Fruit fly (Drosophila melanogaster) whole organism, embryonic: Measurements from ENCODE around the gene Cdc5.

ENCODE experiments used
- CG10565 ChIP-seq: fragments of 200-800 bp; sonication (Bioruptor generic); optimal IDR thresholded peaks from 3 replicates; lab custom pipeline; 2016; ENCODE audit warnings: missing biosample characterization, mild to moderate bottlenecking, missing genetic modification characterization
- CG10654 ChIP-seq: fragments of 200-800 bp; sonication (Bioruptor generic); optimal IDR thresholded peaks from 2 replicates; lab custom pipeline; 2016; ENCODE audit warnings: missing biosample characterization, missing genetic modification characterization
- CG11723 ChIP-seq: fragments of 200-800 bp; sonication (Bioruptor generic); optimal IDR thresholded peaks from 2 replicates; lab custom pipeline; 2017; ENCODE audit warnings: missing biosample characterization, mild to moderate bottlenecking, missing genetic modification characterization
- CG12659 ChIP-seq: fragments of 200-800 bp; sonication (Bioruptor generic); optimal IDR thresholded peaks from 3 replicates; lab custom pipeline; 2017; ENCODE audit warnings: mild to moderate bottlenecking, missing biosample characterization, missing genetic modification reagents, missing genetic modification characterization
- CG13424 ChIP-seq: fragments of 200-800 bp; sonication (Bioruptor generic); optimal IDR thresholded peaks from 2 replicates; lab custom pipeline; 2019; ENCODE audit warnings: missing biosample characterization, mild to moderate bottlenecking, missing genetic modification characterization, moderate library complexity
- CG13894 ChIP-seq: fragments of 200-800 bp; sonication (Bioruptor generic); optimal IDR thresholded peaks from 3 replicates; lab custom pipeline; 2018; ENCODE audit warnings: missing biosample characterization, mild to moderate bottlenecking, missing genetic modification characterization, moderate library complexity
- CG15601 ChIP-seq: fragments of 200-800 bp; sonication (Bioruptor generic); optimal IDR thresholded peaks from 3 replicates; lab custom pipeline; 2019; ENCODE audit warnings: missing biosample characterization, mild to moderate bottlenecking, missing genetic modification characterization, moderate library complexity
- CG17359 ChIP-seq: fragments of 200-800 bp; sonication (Bioruptor generic); optimal IDR thresholded peaks from 3 replicates; lab custom pipeline; 2018; ENCODE audit warnings: missing biosample characterization, mild to moderate bottlenecking, missing genetic modification characterization, moderate library complexity
- CG18599 ChIP-seq: fragments of 200-800 bp; sonication (Bioruptor generic); optimal IDR thresholded peaks from 3 replicates; lab custom pipeline; 2017; ENCODE audit warnings: missing biosample characterization, missing genetic modification characterization, mild to moderate bottlenecking, moderate library complexity, missing genetic modification reagents
- CG2129 ChIP-seq: fragments of 200-800 bp; sonication (Bioruptor generic); IDR thresholded peaks from 2 replicates; pipeline ENCODE4 v1.3.6; 2022; ENCODE audit warnings: missing biosample characterization, missing genetic modification characterization; ENCODE audit not compliant: partially characterized antibody
- CG32532 ChIP-seq: fragments of 200-800 bp; sonication (Bioruptor generic); IDR thresholded peaks from 2 replicates; pipeline ENCODE4 v1.3.6; 2022; ENCODE audit warnings: missing biosample characterization, missing genetic modification characterization
- CG32767 ChIP-seq: fragments of 200-800 bp; sonication (Bioruptor generic); IDR thresholded peaks from 2 replicates; pipeline ENCODE4 v1.3.6; 2022; ENCODE audit warnings: missing biosample characterization, missing genetic modification characterization
- CG3281 ChIP-seq: fragments of 200-800 bp; sonication (Bioruptor generic); optimal IDR thresholded peaks from 3 replicates; lab custom pipeline; 2017; ENCODE audit warnings: missing biosample characterization, mild to moderate bottlenecking, missing genetic modification characterization
- CG3407 ChIP-seq: fragments of 200-800 bp; sonication (Bioruptor generic); optimal IDR thresholded peaks from 2 replicates; lab custom pipeline; 2018; ENCODE audit warnings: missing biosample characterization, mild to moderate bottlenecking, missing genetic modification characterization
- CG4360 ChIP-seq: fragments of 200-800 bp; sonication (Bioruptor generic); IDR thresholded peaks from 2 replicates; pipeline ENCODE4 v1.3.6; 2022; ENCODE audit warnings: missing biosample characterization, missing genetic modification characterization
- CG6254 ChIP-seq: fragments of 200-800 bp; sonication (Bioruptor generic); optimal IDR thresholded peaks from 3 replicates; lab custom pipeline; 2017; ENCODE audit warnings: mild to moderate bottlenecking, missing biosample characterization, missing genetic modification reagents, missing genetic modification characterization
- CG7372 ChIP-seq: fragments of 200-800 bp; sonication (Bioruptor generic); IDR thresholded peaks from 2 replicates; pipeline ENCODE4 v1.3.6; 2022; ENCODE audit warnings: missing biosample characterization, missing genetic modification characterization
- CG7786 ChIP-seq: fragments of 200-800 bp; sonication (Bioruptor generic); optimal IDR thresholded peaks from 2 replicates; lab custom pipeline; 2016; ENCODE audit warnings: missing biosample characterization, missing genetic modification characterization
- CG8388 ChIP-seq: fragments of 200-800 bp; sonication (Bioruptor generic); optimal IDR thresholded peaks from 2 replicates; lab custom pipeline; 2019; ENCODE audit warnings: missing biosample characterization, mild to moderate bottlenecking, missing genetic modification characterization, moderate library complexity
- CG9215 ChIP-seq: fragments of 200-800 bp; sonication (Bioruptor generic); IDR thresholded peaks from 2 replicates; pipeline ENCODE4 v1.3.6; 2022; ENCODE audit warnings: missing biosample characterization, missing genetic modification characterization
- CTCF ChIP-seq: fragments of 200-800 bp; sonication (Bioruptor generic); optimal IDR thresholded peaks from 2 replicates; lab custom pipeline; 2017; ENCODE audit warnings: missing biosample characterization, mild to moderate bottlenecking, missing genetic modification characterization, moderate library complexity
- CkIIα-i1 ChIP-seq: fragments of 200-800 bp; sonication (Bioruptor generic); IDR thresholded peaks from 2 replicates; pipeline ENCODE4 v1.3.6; 2022; ENCODE audit warnings: missing biosample characterization, missing genetic modification characterization
- Dbx ChIP-seq: fragments of 200-800 bp; sonication (Bioruptor generic); IDR thresholded peaks from 3 replicates; pipeline ENCODE4 v1.3.6; 2022; ENCODE audit warnings: missing biosample characterization, missing genetic modification characterization
- Fer3 ChIP-seq: fragments of 200-800 bp; sonication (Bioruptor generic); optimal IDR thresholded peaks from 2 replicates; lab custom pipeline; 2018; ENCODE audit warnings: missing biosample characterization, mild to moderate bottlenecking, missing genetic modification characterization, moderate library complexity
- Lhr ChIP-seq: fragments of 200-800 bp; sonication (Bioruptor generic); optimal IDR thresholded peaks from 3 replicates; lab custom pipeline; 2017; ENCODE audit warnings: mild to moderate bottlenecking, missing biosample characterization, missing genetic modification reagents, missing genetic modification characterization
- Meics ChIP-seq: fragments of 200-800 bp; sonication (Bioruptor generic); optimal IDR thresholded peaks from 2 replicates; lab custom pipeline; 2017; ENCODE audit warnings: missing biosample characterization, mild to moderate bottlenecking, missing genetic modification characterization
- Myb ChIP-seq: fragments of 200-800 bp; sonication (Bioruptor generic); optimal IDR thresholded peaks from 2 replicates; lab custom pipeline; 2016; ENCODE audit warnings: missing biosample characterization, missing genetic modification characterization
- Oli ChIP-seq: fragments of 200-800 bp; sonication (Bioruptor generic); optimal IDR thresholded peaks from 2 replicates; lab custom pipeline; 2018; ENCODE audit warnings: missing biosample characterization, mild to moderate bottlenecking, missing genetic modification characterization, moderate library complexity
- Pdp1 ChIP-seq, 2 experiments: fragments of 200-800 bp; sonication (Bioruptor generic); optimal IDR thresholded peaks; 3 replicates each; lab custom pipeline; 2016; ENCODE audit warnings: missing biosample characterization in 2 of 2, missing genetic modification characterization in 2 of 2, mild to moderate bottlenecking in 1 of 2, moderate library complexity in 1 of 2
- Six4 ChIP-seq: fragments of 200-800 bp; sonication (Bioruptor generic); optimal IDR thresholded peaks from 2 replicates; lab custom pipeline; 2016; ENCODE audit warnings: missing biosample characterization, missing genetic modification characterization
- ac ChIP-seq: fragments of 200-800 bp; sonication (Bioruptor generic); optimal IDR thresholded peaks from 3 replicates; lab custom pipeline; 2017; ENCODE audit warnings: missing biosample characterization, mild to moderate bottlenecking, missing genetic modification characterization
- amos ChIP-seq: fragments of 200-800 bp; sonication (Bioruptor generic); IDR thresholded peaks from 2 replicates; pipeline ENCODE4 v1.3.6; 2022; ENCODE audit warnings: missing biosample characterization, missing genetic modification characterization; ENCODE audit not compliant: partially characterized antibody
- bbx ChIP-seq: fragments of 200-800 bp; sonication (Bioruptor generic); IDR thresholded peaks from 2 replicates; pipeline ENCODE4 v1.3.6; 2022; ENCODE audit warnings: missing biosample characterization, missing genetic modification characterization; ENCODE audit not compliant: partially characterized antibody
- bowl ChIP-seq: fragments of 200-800 bp; sonication (Bioruptor generic); IDR thresholded peaks from 2 replicates; pipeline ENCODE4 v1.3.6; 2022; ENCODE audit warnings: missing biosample characterization, missing genetic modification characterization
- fd96Cb ChIP-seq: fragments of 200-800 bp; sonication (Bioruptor generic); optimal IDR thresholded peaks from 2 replicates; lab custom pipeline; 2018; ENCODE audit warnings: missing biosample characterization, mild to moderate bottlenecking, missing genetic modification characterization, moderate library complexity
- kah ChIP-seq: fragments of 200-800 bp; sonication (Bioruptor generic); optimal IDR thresholded peaks from 2 replicates; lab custom pipeline; 2018; ENCODE audit warnings: missing biosample characterization, mild to moderate bottlenecking, missing genetic modification characterization
- org-1 ChIP-seq: fragments of 200-800 bp; sonication (Bioruptor generic); optimal IDR thresholded peaks from 2 replicates; lab custom pipeline; 2017; ENCODE audit warnings: missing biosample characterization, missing genetic modification characterization
- phol ChIP-seq: fragments of 200-800 bp; sonication (Bioruptor generic); optimal IDR thresholded peaks from 3 replicates; lab custom pipeline; 2018; ENCODE audit warnings: missing biosample characterization, mild to moderate bottlenecking, missing genetic modification characterization, moderate library complexity
- pum ChIP-seq: fragments of 200-800 bp; sonication (Bioruptor generic); optimal IDR thresholded peaks from 2 replicates; lab custom pipeline; 2016; ENCODE audit warnings: missing biosample characterization, missing genetic modification characterization
- repo ChIP-seq: fragments of 200-800 bp; sonication (Bioruptor generic); optimal IDR thresholded peaks from 2 replicates; lab custom pipeline; 2016; ENCODE audit warnings: missing biosample characterization, missing genetic modification characterization
- row ChIP-seq: fragments of 200-800 bp; sonication (Bioruptor generic); IDR thresholded peaks from 3 replicates; pipeline ENCODE4 v1.3.6; 2022; ENCODE audit warnings: missing biosample characterization, missing genetic modification characterization
- sim ChIP-seq: fragments of 200-800 bp; sonication (Bioruptor generic); IDR thresholded peaks from 2 replicates; pipeline ENCODE4 v1.3.6; 2022; ENCODE audit warnings: missing biosample characterization, missing genetic modification characterization
- sima ChIP-seq: fragments of 200-800 bp; sonication (Bioruptor generic); optimal IDR thresholded peaks from 2 replicates; lab custom pipeline; 2016; ENCODE audit warnings: missing biosample characterization, missing genetic modification characterization
- slp2 ChIP-seq: fragments of 200-800 bp; sonication (Bioruptor generic); optimal IDR thresholded peaks from 2 replicates; lab custom pipeline; 2016; ENCODE audit warnings: missing biosample characterization, missing genetic modification characterization
- sqz ChIP-seq: fragments of 200-800 bp; sonication (Bioruptor generic); optimal IDR thresholded peaks from 3 replicates; lab custom pipeline; 2018; ENCODE audit warnings: missing biosample characterization, mild to moderate bottlenecking, missing genetic modification characterization
- tll ChIP-seq, 2 experiments: fragments of 200-800 bp in 1 of 2; fragments of >200 bp in 1 of 2; sonication (Bioruptor generic) in 1 of 2; optimal IDR thresholded peaks; 2 replicates each; lab custom pipeline; 2017 to 2019; ENCODE audit warnings: missing biosample characterization in 2 of 2, missing genetic modification characterization in 2 of 2, mild to moderate bottlenecking in 1 of 2, moderate library complexity in 1 of 2
- tup ChIP-seq: fragments of 200-800 bp; sonication (Bioruptor generic); optimal IDR thresholded peaks from 2 replicates; lab custom pipeline; 2016; ENCODE audit warnings: missing biosample characterization, mild to moderate bottlenecking, missing genetic modification characterization, moderate library complexity
- unc-4 ChIP-seq: fragments of 200-800 bp; sonication (Bioruptor generic); IDR thresholded peaks from 2 replicates; pipeline ENCODE4 v1.3.6; 2022; ENCODE audit warnings: missing biosample characterization, missing genetic modification characterization; ENCODE audit not compliant: partially characterized antibody
- unpg ChIP-seq: fragments of 200-800 bp; sonication (Bioruptor generic); optimal IDR thresholded peaks from 3 replicates; lab custom pipeline; 2018; ENCODE audit warnings: missing biosample characterization, mild to moderate bottlenecking, missing genetic modification characterization, moderate library complexity
- vvl ChIP-seq: fragments of 200-800 bp; sonication (Bioruptor generic); IDR thresholded peaks from 2 replicates; pipeline ENCODE4 v1.3.6; 2022; ENCODE audit warnings: missing biosample characterization, missing genetic modification characterization
- zf30C ChIP-seq: fragments of 200-800 bp; sonication (Bioruptor generic); optimal IDR thresholded peaks from 3 replicates; lab custom pipeline; 2018; ENCODE audit warnings: missing biosample characterization, mild to moderate bottlenecking, missing genetic modification characterization

Gene Cdc5

dm6 chr3L:395192-395591 lies 34.0 kb upstream of the Cdc5 start (continued):
- TF ChIP-seq Myb (GFP tag; lab: Kevin White, UChicago) (no peak), CG6254 (GFP tag; lab: Kevin White, UChicago) (no peak), slp2 (GFP tag; lab: Kevin White, UChicago) (no peak), Six4 (GFP tag; lab: Kevin White, UChicago) (no peak), Pdp1 (GFP tag; optimal IDR thresholded peaks at IDR 0.05; lab: Kevin White, UChicago) (no peak), CG17359 (tag; lab: Kevin White, UChicago) (peak; percentile 16), org-1 (no peak), CG18599 (GFP tag; lab: Kevin White, UChicago) (peak; percentile 8), row (peak; percentile 28; the same call in 1 of the 3 replicates), Oli (tag; lab: Kevin White, UChicago) (peak; percentile 34), CG13424 (peak; percentile 54), Meics (GFP tag; lab: Kevin White, UChicago) (peak; percentile 7), CG7372 (GFP tag; lab: Robert Waterston, UW) (no peak), CG32532 (GFP tag; lab: Robert Waterston, UW) (no peak), bowl (no peak), Dbx (GFP tag; lab: Robert Waterston, UW) (no peak), CG15601 (tag; lab: Kevin White, UChicago) (peak; percentile 14), sima (GFP tag; lab: Kevin White, UChicago) (no peak), CG11723 (GFP tag; lab: Kevin White, UChicago) (no peak), CG10654 (GFP tag; lab: Kevin White, UChicago) (no peak), vvl (no peak; the same call in 1 of the 2 replicates), sqz (no peak), CG7786 (GFP tag; lab: Kevin White, UChicago) (no peak), amos (no peak), CG13894 (tag; lab: Kevin White, UChicago) (no peak), tup (no peak), CG10565 (GFP tag; lab: Kevin White, UChicago) (no peak), Lhr (GFP tag; lab: Kevin White, UChicago) (no peak), sim (GFP tag; lab: Robert Waterston, UW) (no peak), CG9215 (no peak), tll (GFP tag; optimal IDR thresholded peaks at IDR 0.05; lab: Kevin White, UChicago) (no peak), ac (GFP tag; lab: Kevin White, UChicago) (no peak), CkIIα-i1 (GFP tag; lab: Robert Waterston, UW) (no peak), bbx (GFP tag; lab: Robert Waterston, UW) (no peak), CG8388 (GFP tag; lab: Kevin White, UChicago) (peak; percentile 5), Fer3 (peak; percentile 19), CG2129 (GFP tag; lab: Robert Waterston, UW) (no peak), kah (GFP tag; lab: Kevin White, UChicago) (no peak), unpg (GFP tag; lab: Kevin White, UChicago) (peak; percentile 45), zf30C (GFP tag; lab: Kevin White, UChicago) (peak; percentile 13), fd96Cb (tag; lab: Kevin White, UChicago) (peak; percentile 25), CTCF (GFP tag; lab: Kevin White, UChicago) (no peak), CG4360 (GFP tag; lab: Robert Waterston, UW) (no peak), pum (GFP tag; lab: Kevin White, UChicago) (no peak), unc-4 (no peak), CG12659 (peak; percentile 5), repo (GFP tag; lab: Kevin White, UChicago) (no peak), CG32767 (GFP tag; lab: Robert Waterston, UW) (no peak), CG3281 (GFP tag; lab: Kevin White, UChicago) (no peak), phol (tag; lab: Kevin White, UChicago) (peak; percentile 44), CG3407 (GFP tag; lab: Kevin White, UChicago) (no peak)
